Worm (Caenorhabditis elegans) whole organism, L1 larva: ENCODE data around the gene C18D11.7.
"Not testable (repeated sequence)": the region's sequence is repeated elsewhere in the genome, so short reads cannot be mapped to it uniquely, and the experiment has no call there.

Source experiments
- C04F5.9 ChIP-seq: sonication (generic microtip); optimal IDR thresholded peaks from 2 replicates; lab custom pipeline; 2016; ENCODE audit warnings: missing genetic modification characterization, missing compliant biosample characterization
- F16B12.6 ChIP-seq: fragments of 150-350 bp; optimal IDR thresholded peaks from 2 replicates; lab custom pipeline; 2014; ENCODE audit warnings: missing biosample characterization, missing genetic modification characterization
- blmp-1 ChIP-seq: fragments of 150-350 bp; optimal IDR thresholded peaks from 2 replicates; lab custom pipeline; 2014; ENCODE audit warnings: missing biosample characterization, missing genetic modification characterization
- ceh-8 ChIP-seq: fragments of 200-800 bp; sonication (Bioruptor generic); optimal IDR thresholded peaks from 2 replicates; lab custom pipeline; 2018; ENCODE audit warnings: mild to moderate bottlenecking, missing genetic modification characterization, moderate library complexity, missing compliant biosample characterization
- ceh-82 ChIP-seq, 3 experiments: fragments of 150-350 bp in 1 of 3; sonication (generic microtip) in 2 of 3; optimal IDR thresholded peaks; 2 replicates each; lab custom pipeline; 2014 to 2017; ENCODE audit warnings: missing biosample characterization in 3 of 3, missing genetic modification characterization in 3 of 3
- ces-1 ChIP-seq: fragments of 150-350 bp; optimal IDR thresholded peaks from 2 replicates; lab custom pipeline; 2014; ENCODE audit warnings: missing biosample characterization, missing genetic modification reagents, missing genetic modification characterization
- dpl-1 ChIP-seq, 3 experiments: fragments of 150-350 bp in 2 of 3; sonication (generic microtip) in 1 of 3; optimal IDR thresholded peaks; 2 replicates each; lab custom pipeline; 2014 to 2017; ENCODE audit warnings: missing biosample characterization in 3 of 3, missing genetic modification characterization in 3 of 3, missing genetic modification reagents in 3 of 3
- dsc-1 ChIP-seq: sonication (generic microtip); optimal IDR thresholded peaks from 2 replicates; lab custom pipeline; 2016; ENCODE audit warnings: mild to moderate bottlenecking, missing genetic modification characterization, missing compliant biosample characterization
- efl-1 ChIP-seq, 4 experiments: fragments of 150-350 bp; optimal IDR thresholded peaks in 3 of 4; peaks in 1 of 4; 1 replicate in 1 of 4; 2 replicates in 3 of 4; lab custom pipeline; 2014; ENCODE audit warnings: missing biosample characterization in 2 of 4, missing genetic modification characterization in 2 of 4, missing genetic modification reagents in 2 of 4
- efl-3 ChIP-seq: fragments of 200-800 bp; sonication (Bioruptor generic); optimal IDR thresholded peaks from 2 replicates; lab custom pipeline; 2018; ENCODE audit warnings: mild to moderate bottlenecking, missing genetic modification characterization, missing compliant biosample characterization
- egl-13 ChIP-seq: sonication (generic microtip); optimal IDR thresholded peaks from 2 replicates; lab custom pipeline; 2016; ENCODE audit warnings: missing genotype, missing genetic modification reagents, missing genetic modification characterization, missing compliant biosample characterization
- fkh-4 ChIP-seq: sonication (generic microtip); optimal IDR thresholded peaks from 2 replicates; lab custom pipeline; 2016; ENCODE audit warnings: missing compliant biosample characterization, missing genetic modification characterization, borderline replicate concordance
- grh-1 ChIP-seq: fragments of 200-800 bp; sonication (Bioruptor generic); IDR thresholded peaks from 2 replicates; pipeline ENCODE4 v1.3.6; 2022; ENCODE audit warnings: missing genetic modification reagents, missing genetic modification characterization, missing compliant biosample characterization
- hpl-2 ChIP-seq: fragments of 150-350 bp; optimal IDR thresholded peaks from 2 replicates; lab custom pipeline; 2014; ENCODE audit warnings: missing biosample characterization, missing genetic modification reagents, missing genetic modification characterization
- irx-1 ChIP-seq: sonication (generic microtip); optimal IDR thresholded peaks from 2 replicates; lab custom pipeline; 2016; ENCODE audit warnings: missing genetic modification characterization, missing compliant biosample characterization
- jun-1 ChIP-seq: fragments of 150-350 bp; optimal IDR thresholded peaks from 2 replicates; lab custom pipeline; 2014; ENCODE audit warnings: missing biosample characterization, missing genetic modification reagents, missing genetic modification characterization
- lin-15B ChIP-seq: fragments of 150-350 bp; sonication (generic microtip); optimal IDR thresholded peaks from 3 replicates; lab custom pipeline; 2014; ENCODE audit warnings: missing biosample characterization, missing genetic modification characterization
- lin-39 ChIP-seq: fragments of 150-350 bp; optimal IDR thresholded peaks from 2 replicates; lab custom pipeline; 2014; ENCODE audit warnings: missing biosample characterization, missing genetic modification reagents, missing genetic modification characterization
- mab-9 ChIP-seq: fragments of 200-800 bp; sonication (Bioruptor generic); IDR thresholded peaks from 2 replicates; pipeline ENCODE4 v1.3.6; 2022; ENCODE audit warnings: missing genetic modification reagents, missing genetic modification characterization, missing compliant biosample characterization
- mef-2 ChIP-seq: fragments of 150-350 bp; optimal IDR thresholded peaks from 2 replicates; lab custom pipeline; 2014; ENCODE audit warnings: missing biosample characterization, missing genetic modification characterization
- nhr-11 ChIP-seq: fragments of 150-350 bp; optimal IDR thresholded peaks from 2 replicates; lab custom pipeline; 2014; ENCODE audit warnings: missing biosample characterization, missing genetic modification characterization
- nhr-28 ChIP-seq: fragments of 150-350 bp; optimal IDR thresholded peaks from 2 replicates; lab custom pipeline; 2014; ENCODE audit warnings: missing biosample characterization, missing genetic modification characterization
- nhr-77 ChIP-seq: fragments of 150-350 bp; optimal IDR thresholded peaks from 2 replicates; lab custom pipeline; 2014; ENCODE audit warnings: missing biosample characterization, missing genetic modification characterization
- nhr-84 ChIP-seq: sonication (generic microtip); optimal IDR thresholded peaks from 2 replicates; lab custom pipeline; 2017; ENCODE audit warnings: missing biosample characterization, missing genetic modification characterization
- nhr-85 ChIP-seq: sonication (generic microtip); peaks from one replicate; lab custom pipeline; 2016; ENCODE audit warnings: missing genetic modification characterization, inconsistent platforms, missing compliant biosample characterization
- pqm-1 ChIP-seq: sonication (generic microtip); optimal IDR thresholded peaks from 3 replicates; lab custom pipeline; 2017; ENCODE audit warnings: missing biosample characterization, missing genetic modification characterization
- rnt-1 ChIP-seq: sonication (generic microtip); optimal IDR thresholded peaks from 2 replicates; lab custom pipeline; 2016; ENCODE audit warnings: mild to moderate bottlenecking, missing genetic modification characterization, moderate library complexity, missing compliant biosample characterization
- snpc-4 ChIP-seq: fragments of 150-350 bp; optimal IDR thresholded peaks from 2 replicates; lab custom pipeline; 2014; ENCODE audit warnings: missing biosample characterization, missing genetic modification characterization
- snu-23 ChIP-seq: sonication (generic microtip); optimal IDR thresholded peaks from 2 replicates; lab custom pipeline; 2016; ENCODE audit warnings: missing genetic modification characterization, missing compliant biosample characterization
- sup-37 ChIP-seq: fragments of 200-800 bp; sonication (Bioruptor generic); optimal IDR thresholded peaks from 2 replicates; lab custom pipeline; 2018; ENCODE audit warnings: mild to moderate bottlenecking, missing genetic modification characterization, missing compliant biosample characterization
- tlp-1 ChIP-seq: fragments of 150-350 bp; optimal IDR thresholded peaks from 2 replicates; lab custom pipeline; 2014; ENCODE audit warnings: missing biosample characterization, missing genetic modification characterization
- unc-30 ChIP-seq: sonication (generic microtip); optimal IDR thresholded peaks from 2 replicates; lab custom pipeline; 2017; ENCODE audit warnings: missing biosample characterization, missing genetic modification characterization
- xbp-1 ChIP-seq: sonication (generic microtip); optimal IDR thresholded peaks from 2 replicates; lab custom pipeline; 2016; ENCODE audit warnings: missing genetic modification characterization, missing compliant biosample characterization
- ztf-11 ChIP-seq, 2 experiments: sonication (generic microtip); optimal IDR thresholded peaks; 2 replicates each; lab custom pipeline; 2016 to 2017; ENCODE audit warnings: missing genetic modification characterization in 2 of 2, missing biosample characterization in 1 of 2, missing compliant biosample characterization in 1 of 2
- ztf-4 ChIP-seq: fragments of 150-350 bp; optimal IDR thresholded peaks from 2 replicates; lab custom pipeline; 2014; ENCODE audit warnings: missing biosample characterization, missing genetic modification characterization

The C18D11.7 gene

ce11 chrIII:11789480-11789879 lies 17.1 kb downstream of the C18D11.7 start:
- TF ChIP-seq lin-39 (tag; lab: Kevin White, UChicago) (no peak), F16B12.6 (tag; lab: Kevin White, UChicago) (no peak), mef-2 (tag; lab: Kevin White, UChicago) (no peak), blmp-1 (tag; lab: Kevin White, UChicago) (no peak), ceh-82 (tag; optimal IDR thresholded peaks at IDR 0.05; lab: Kevin White, UChicago) (no peak), nhr-77 (tag; lab: Kevin White, UChicago) (no peak), snpc-4 (tag; lab: Kevin White, UChicago) (no peak), ces-1 (no peak), unc-30 (no peak), xbp-1 (tag; lab: Kevin White, UChicago) (no peak), ceh-8 (no peak), sup-37 (GFP tag; lab: Kevin White, UChicago) (no peak), lin-15B (tag; lab: Kevin White, UChicago) (no peak), snu-23 (GFP tag; lab: Kevin White, UChicago) (no peak), dsc-1 (tag; lab: Kevin White, UChicago) (no peak), jun-1 (tag; lab: Kevin White, UChicago) (no peak), egl-13 (tag; lab: Kevin White, UChicago) (no peak), nhr-85 (tag; lab: Kevin White, UChicago) (no peak)
- TF ChIP-seq, all 84 proteins: peak for 0

DNA sequence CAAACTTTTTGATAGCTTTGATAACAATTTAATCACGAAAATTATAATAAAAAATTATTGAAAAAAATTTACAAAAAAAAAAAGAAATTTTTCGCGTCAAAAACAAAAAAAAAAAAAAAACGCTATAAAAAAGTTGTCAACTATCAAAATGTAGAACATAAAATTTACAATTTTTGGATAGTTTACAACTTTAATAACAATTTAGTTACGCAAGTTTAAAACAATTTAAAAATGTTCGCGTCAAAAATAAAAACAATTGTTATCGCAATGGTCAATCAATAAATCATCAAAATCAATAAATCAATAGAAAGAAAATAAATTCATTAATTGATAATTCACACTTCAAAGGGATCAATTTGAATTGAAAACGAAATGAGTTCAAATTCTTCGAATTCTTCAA lies 19.2 kb downstream of the C18D11.7 start, which contains the start of gene C24H11.1:
C24H11.1 (plus strand) TSS at position 301 of the 400 bp plus-strand sequence.
- not testable (repeated sequence) for TF ChIP-seq efl-3 (GFP tag; lab: Kevin White, UChicago); jun-1 (tag; lab: Kevin White, UChicago); lin-39 (tag; lab: Kevin White, UChicago)

- no peak for TF ChIP-seq mab-9 (GFP tag; lab: Robert Waterston, UW)
- TF ChIP-seq nhr-84, result no peak
- no peak for TF ChIP-seq rnt-1
- TF ChIP-seq F16B12.6 (tag; lab: Kevin White, UChicago), result no peak
- no peak for TF ChIP-seq hpl-2 (GFP tag; lab: Kevin White, UChicago)
- TF ChIP-seq dpl-1 (GFP tag; optimal IDR thresholded peaks at IDR 0.05; lab: Kevin White, UChicago), result no peak
Observed at ce11 chrIII:11785961-11786360, 20.6 kb downstream of the C18D11.7 start, which contains the start of gene tbx-38. tbx-38 (minus strand) TSS chrIII:11786061.

ce11 chrIII:11781800-11782199 lies 24.8 kb downstream of the C18D11.7 start, which contains the start of gene srd-74:
srd-74 (plus strand) TSS chrIII:11782100.
- no peak for TF ChIP-seq irx-1
- TF ChIP-seq pqm-1 (tag; lab: Kevin White, UChicago), result no peak
- TF ChIP-seq grh-1, result no peak
- no peak for TF ChIP-seq ztf-11 (tag; optimal IDR thresholded peaks at IDR 0.05; lab: Kevin White, UChicago)
- no peak for TF ChIP-seq fkh-4
- no peak for TF ChIP-seq nhr-11 (tag; lab: Kevin White, UChicago)
- no peak for TF ChIP-seq ztf-4 (tag; lab: Kevin White, UChicago)
- TF ChIP-seq nhr-28 (tag; lab: Kevin White, UChicago), result no peak
- no peak for TF ChIP-seq tlp-1 (tag; lab: Kevin White, UChicago)
- no peak for TF ChIP-seq C04F5.9 (tag; lab: Kevin White, UChicago)
- no peak for TF ChIP-seq jun-1 (tag; lab: Kevin White, UChicago)

- no peak for TF ChIP-seq ztf-11 (tag; optimal IDR thresholded peaks at IDR 0.05; lab: Kevin White, UChicago)
- no peak for TF ChIP-seq efl-1 (optimal IDR thresholded peaks at IDR 0.05; lab: Kevin White, UChicago)
- TF ChIP-seq efl-1 (GFP tag; optimal IDR thresholded peaks at IDR 0.05 in 1 of 2; lab: Kevin White, UChicago), result peak in 1 of 2 experiments; percentile 73
Observed at ce11 chrIII:11780183-11780664, 26.4 kb downstream of the C18D11.7 start, which contains the start of gene C24H11.5. C24H11.5 (plus strand) TSS chrIII:11780233.
